Worm (Caenorhabditis elegans) whole organism, L3 larva: ENCODE results near the gene F45E6.1.
A peak's percentile ranks its signal among the peaks of the same experiment; 100 is the strongest.

Experiments used
- R02D3.7 ChIP-seq: fragments of 150-350 bp; optimal IDR thresholded peaks from 2 replicates; lab custom pipeline; 2014; ENCODE audit warnings: missing biosample characterization, missing genetic modification characterization
- ZK546.5 ChIP-seq: sonication (generic microtip); optimal IDR thresholded peaks from 2 replicates; lab custom pipeline; 2017; ENCODE audit warnings: missing biosample characterization, missing genetic modification characterization
- aly-2 ChIP-seq: fragments of 150-350 bp; optimal IDR thresholded peaks from 2 replicates; lab custom pipeline; 2014; ENCODE audit warnings: missing biosample characterization, missing genetic modification characterization
- ama-1 ChIP-seq: fragments of 150-350 bp; optimal IDR thresholded peaks from 2 replicates; lab custom pipeline; 2018
- ceh-28 ChIP-seq: fragments of 150-350 bp; optimal IDR thresholded peaks from 2 replicates; lab custom pipeline; 2014; ENCODE audit warnings: missing biosample characterization, missing genetic modification reagents, missing genetic modification characterization
- ceh-82 ChIP-seq: fragments of 150-350 bp; optimal IDR thresholded peaks from 2 replicates; lab custom pipeline; 2014; ENCODE audit warnings: missing biosample characterization, missing genetic modification characterization
- egl-27 ChIP-seq: sonication (generic microtip); optimal IDR thresholded peaks from 4 replicates; lab custom pipeline; 2017; ENCODE audit warnings: missing biosample characterization, missing genetic modification reagents, missing genetic modification characterization
- egl-5 ChIP-seq: fragments of 150-350 bp; optimal IDR thresholded peaks from 2 replicates; lab custom pipeline; 2017; ENCODE audit warnings: missing biosample characterization, missing genetic modification reagents, missing genetic modification characterization, inconsistent platforms
- elt-1 ChIP-seq: fragments of 150-350 bp; optimal IDR thresholded peaks from 2 replicates; lab custom pipeline; 2014; ENCODE audit warnings: missing biosample characterization, missing genetic modification characterization
- elt-2 ChIP-seq: sonication (generic microtip); optimal IDR thresholded peaks from 2 replicates; lab custom pipeline; 2016; ENCODE audit warnings: missing genetic modification reagents, mild to moderate bottlenecking, missing genetic modification characterization, missing compliant biosample characterization
- elt-3 ChIP-seq, 3 experiments: fragments of 150-350 bp in 1 of 3; sonication (generic microtip) in 2 of 3; optimal IDR thresholded peaks; 2 replicates in 2 of 3; 4 replicates in 1 of 3; lab custom pipeline; 2014 to 2017; ENCODE audit warnings: missing biosample characterization in 3 of 3, missing genetic modification characterization in 3 of 3
- eor-1 ChIP-seq, 2 experiments: fragments of 150-350 bp; optimal IDR thresholded peaks; 2 replicates each; lab custom pipeline; 2014 to 2018; ENCODE audit warnings: missing biosample characterization in 2 of 2, missing genetic modification characterization in 2 of 2
- fkh-10 ChIP-seq: sonication (generic microtip); optimal IDR thresholded peaks from 2 replicates; lab custom pipeline; 2017; ENCODE audit warnings: missing biosample characterization, missing genetic modification reagents, missing genetic modification characterization
- fkh-2 ChIP-seq: fragments of 150-350 bp; optimal IDR thresholded peaks from 2 replicates; lab custom pipeline; 2014; ENCODE audit warnings: missing biosample characterization, missing genetic modification reagents, missing genetic modification characterization
- fos-1 ChIP-seq: fragments of 150-350 bp; optimal IDR thresholded peaks from 2 replicates; lab custom pipeline; 2014; ENCODE audit warnings: missing biosample characterization, missing genetic modification characterization
- hmg-11 ChIP-seq: sonication (generic microtip); optimal IDR thresholded peaks from 2 replicates; lab custom pipeline; 2016; ENCODE audit warnings: missing genetic modification characterization, missing compliant biosample characterization
- jun-1 ChIP-seq: fragments of 150-350 bp; optimal IDR thresholded peaks from 2 replicates; lab custom pipeline; 2014; ENCODE audit warnings: missing biosample characterization, missing genetic modification reagents, missing genetic modification characterization
- lin-15B ChIP-seq: fragments of 150-350 bp; optimal IDR thresholded peaks from 2 replicates; lab custom pipeline; 2014; ENCODE audit warnings: missing biosample characterization, missing genetic modification characterization
- lin-39 ChIP-seq: fragments of 150-350 bp; optimal IDR thresholded peaks from 2 replicates; lab custom pipeline; 2018; ENCODE audit warnings: missing biosample characterization, missing genetic modification reagents, missing genetic modification characterization
- lsy-12 ChIP-seq: sonication (generic microtip); optimal IDR thresholded peaks from 2 replicates; lab custom pipeline; 2016; ENCODE audit warnings: mild to moderate bottlenecking, missing genetic modification characterization, missing compliant biosample characterization
- mdl-1 ChIP-seq: fragments of 150-350 bp; optimal IDR thresholded peaks from 2 replicates; lab custom pipeline; 2014; ENCODE audit warnings: missing biosample characterization, missing genetic modification characterization
- mml-1 ChIP-seq: fragments of 150-350 bp; sonication (generic microtip); optimal IDR thresholded peaks from 3 replicates; lab custom pipeline; 2014; ENCODE audit warnings: missing biosample characterization, missing genetic modification characterization
- nfya-1 ChIP-seq: sonication (generic microtip); optimal IDR thresholded peaks from 2 replicates; lab custom pipeline; 2017; ENCODE audit warnings: missing genetic modification characterization, mild to moderate bottlenecking, missing compliant biosample characterization, antibody characterized with exemption, moderate library complexity; ENCODE audit not compliant: insufficient read depth
- nhr-11 ChIP-seq: fragments of 150-350 bp; optimal IDR thresholded peaks from 2 replicates; lab custom pipeline; 2014; ENCODE audit warnings: missing biosample characterization, missing genetic modification characterization
- nhr-12 ChIP-seq: fragments of 150-350 bp; optimal IDR thresholded peaks from 2 replicates; lab custom pipeline; 2014; ENCODE audit warnings: missing biosample characterization, missing genetic modification characterization
- nhr-23 ChIP-seq: fragments of 150-350 bp; optimal IDR thresholded peaks from 2 replicates; lab custom pipeline; 2014; ENCODE audit warnings: missing biosample characterization, missing genetic modification reagents, missing genetic modification characterization
- nhr-237 ChIP-seq: fragments of 150-350 bp; optimal IDR thresholded peaks from 2 replicates; lab custom pipeline; 2014; ENCODE audit warnings: missing biosample characterization, missing genetic modification characterization
- nhr-25 ChIP-seq: sonication (generic microtip); optimal IDR thresholded peaks from 2 replicates; lab custom pipeline; 2017; ENCODE audit warnings: missing biosample characterization, missing genetic modification characterization
- nhr-28 ChIP-seq: fragments of 150-350 bp; optimal IDR thresholded peaks from 2 replicates; lab custom pipeline; 2014; ENCODE audit warnings: missing biosample characterization, missing genetic modification characterization
- nhr-43 ChIP-seq: sonication (generic microtip); optimal IDR thresholded peaks from 2 replicates; lab custom pipeline; 2016; ENCODE audit warnings: mild to moderate bottlenecking, missing genetic modification characterization, missing compliant biosample characterization; ENCODE audit not compliant: poor library complexity, severe bottlenecking
- nhr-67 ChIP-seq: fragments of 150-350 bp; optimal IDR thresholded peaks from 2 replicates; lab custom pipeline; 2014; ENCODE audit warnings: missing biosample characterization, missing genetic modification characterization
- nhr-76 ChIP-seq: fragments of 150-350 bp; sonication (generic microtip); optimal IDR thresholded peaks from 5 replicates; lab custom pipeline; 2014; ENCODE audit warnings: missing biosample characterization, missing genetic modification characterization
- nhr-77 ChIP-seq: fragments of 150-350 bp; optimal IDR thresholded peaks from 2 replicates; lab custom pipeline; 2014; ENCODE audit warnings: missing biosample characterization, missing genetic modification characterization
- pha-4 ChIP-seq: fragments of 150-350 bp; optimal IDR thresholded peaks from 2 replicates; lab custom pipeline; 2014; ENCODE audit warnings: missing biosample characterization, missing genetic modification reagents, missing genetic modification characterization
- pqm-1 ChIP-seq: fragments of 150-350 bp; optimal IDR thresholded peaks from 2 replicates; lab custom pipeline; 2017; ENCODE audit warnings: missing biosample characterization, missing genetic modification characterization, inconsistent platforms
- sea-2 ChIP-seq: fragments of 150-350 bp; sonication (generic microtip); optimal IDR thresholded peaks from 4 replicates; lab custom pipeline; 2014; ENCODE audit warnings: missing biosample characterization, missing genetic modification reagents, missing genetic modification characterization
- skn-1 ChIP-seq: fragments of 150-350 bp; optimal IDR thresholded peaks from 2 replicates; lab custom pipeline; 2014; ENCODE audit warnings: missing biosample characterization, missing genetic modification characterization
- tbx-2 ChIP-seq: sonication (generic microtip); optimal IDR thresholded peaks from 2 replicates; lab custom pipeline; 2016; ENCODE audit warnings: mild to moderate bottlenecking, missing genetic modification characterization, missing compliant biosample characterization
- unc-39 ChIP-seq: sonication (generic microtip); optimal IDR thresholded peaks from 4 replicates; lab custom pipeline; 2017; ENCODE audit warnings: missing biosample characterization, missing genetic modification characterization
- unc-62 ChIP-seq: fragments of 150-350 bp; sonication (generic microtip); optimal IDR thresholded peaks from 4 replicates; lab custom pipeline; 2014; ENCODE audit warnings: missing biosample characterization, missing genetic modification reagents, missing genetic modification characterization
- zag-1 ChIP-seq: fragments of 150-350 bp; optimal IDR thresholded peaks from 2 replicates; lab custom pipeline; 2014; ENCODE audit warnings: missing biosample characterization, missing genetic modification characterization
- ztf-11 ChIP-seq: fragments of 150-350 bp; optimal IDR thresholded peaks from 2 replicates; lab custom pipeline; 2014; ENCODE audit warnings: missing biosample characterization, missing genetic modification characterization
- ztf-4 ChIP-seq: fragments of 150-350 bp; optimal IDR thresholded peaks from 2 replicates; lab custom pipeline; 2014; ENCODE audit warnings: missing biosample characterization, missing genetic modification characterization

Gene F45E6.1

ce11 chrX:12509334-12509944, 32.2 kb upstream of the F45E6.1 start (continued):
- peak in 1 of 3 experiments; percentile 44 for TF ChIP-seq elt-3 (tag; optimal IDR thresholded peaks at IDR 0.05; lab: Kevin White, UChicago)
- TF ChIP-seq ztf-11 (tag; lab: Kevin White, UChicago), result no peak
- TF ChIP-seq jun-1 (tag; lab: Kevin White, UChicago), result peak; percentile 48
- TF ChIP-seq R02D3.7 (tag; lab: Kevin White, UChicago), result no peak
- TF ChIP-seq nhr-76, result no peak
- no peak for TF ChIP-seq nhr-12 (tag; lab: Kevin White, UChicago)
- TF ChIP-seq hmg-11 (tag; lab: Kevin White, UChicago), result no peak
- TF ChIP-seq elt-2 (tag; lab: Kevin White, UChicago), result peak; percentile 99
- no peak for TF ChIP-seq nhr-77 (tag; lab: Kevin White, UChicago)
- TF ChIP-seq ZK546.5 (tag; lab: Kevin White, UChicago), result no peak
- no peak for TF ChIP-seq ceh-28 (tag; lab: Kevin White, UChicago)
- TF ChIP-seq tbx-2, result no peak
- no peak for TF ChIP-seq unc-39 (tag; lab: Kevin White, UChicago)
- no peak for TF ChIP-seq mml-1 (tag; lab: Kevin White, UChicago)
- no peak for TF ChIP-seq zag-1
- no peak for TF ChIP-seq nhr-28
- TF ChIP-seq ztf-4 (tag; lab: Kevin White, UChicago), result no peak
- TF ChIP-seq egl-27 (tag; lab: Kevin White, UChicago), result no peak
- no peak for TF ChIP-seq mdl-1 (tag; lab: Kevin White, UChicago)
- TF ChIP-seq nhr-237, result no peak
- no peak for TF ChIP-seq unc-62
- TF ChIP-seq lsy-12 (tag; lab: Kevin White, UChicago), result no peak
- peak; percentile 37 for TF ChIP-seq nfya-1 (tag; lab: Kevin White, UChicago)

ce11 chrX:12503288-12503803, 26.1 kb upstream of the F45E6.1 start, which contains the start of gene sdz-19:
Gene sdz-19, minus strand, starts transcription at chrX:12503338.
- TF ChIP-seq lsy-12 (tag; lab: Kevin White, UChicago), result peak; percentile 19
- no peak for TF ChIP-seq nhr-25 (tag; lab: Kevin White, UChicago)

ce11 chrX:12500777-12501176, 23.5 kb upstream of the F45E6.1 start:
- TF ChIP-seq lin-15B (tag; lab: Kevin White, UChicago) (no peak), egl-27 (tag; lab: Kevin White, UChicago) (peak; percentile 45), nfya-1 (tag; lab: Kevin White, UChicago) (no peak), unc-62 (no peak), jun-1 (tag; lab: Kevin White, UChicago) (peak; percentile 94), nhr-23 (peak; percentile 94), fos-1 (peak; percentile 77), elt-3 (tag; optimal IDR thresholded peaks at IDR 0.05; lab: Kevin White, UChicago) (peak in 2 of 3 experiments; percentile 4 to 84), R02D3.7 (tag; lab: Kevin White, UChicago) (peak; percentile 50), elt-1 (peak; percentile 94), egl-5 (tag; lab: Kevin White, UChicago) (no peak), ztf-4 (tag; lab: Kevin White, UChicago) (peak; percentile 3), elt-2 (tag; lab: Kevin White, UChicago) (peak; percentile 99), tbx-2 (peak; percentile 47), mdl-1 (tag; lab: Kevin White, UChicago) (peak; percentile 2), nhr-43 (tag; lab: Kevin White, UChicago) (peak; percentile 96), ceh-28 (tag; lab: Kevin White, UChicago) (peak; percentile 77), lsy-12 (tag; lab: Kevin White, UChicago) (peak; percentile 88), nhr-25 (tag; lab: Kevin White, UChicago) (peak; percentile 88), pha-4 (tag; lab: Kevin White, UChicago) (peak; percentile 69), fkh-2 (tag; lab: Kevin White, UChicago) (no peak), nhr-28 (no peak), pqm-1 (peak; percentile 100)

- no peak for TF ChIP-seq eor-1 (tag; optimal IDR thresholded peaks at IDR 0.05; lab: Kevin White, UChicago)
- no peak for TF ChIP-seq nhr-76
- no peak for TF ChIP-seq nhr-11 (tag; lab: Kevin White, UChicago)
- TF ChIP-seq pqm-1, result no peak
- no peak for TF ChIP-seq ceh-82 (tag; lab: Kevin White, UChicago)
- TF ChIP-seq ama-1, result no peak
- TF ChIP-seq ZK546.5 (tag; lab: Kevin White, UChicago), result no peak
- TF ChIP-seq ztf-4 (tag; lab: Kevin White, UChicago), result no peak
- no peak for TF ChIP-seq lin-39
- no peak for TF ChIP-seq nhr-67 (tag; lab: Kevin White, UChicago)
- no peak for TF ChIP-seq sea-2 (GFP tag; lab: Kevin White, UChicago)
- TF ChIP-seq mdl-1 (tag; lab: Kevin White, UChicago), result no peak
- TF ChIP-seq fkh-10 (GFP tag; lab: Kevin White, UChicago), result no peak
- no peak for TF ChIP-seq aly-2
- no peak for TF ChIP-seq tbx-2
- no peak for TF ChIP-seq nfya-1 (tag; lab: Kevin White, UChicago)
- TF ChIP-seq skn-1 (tag; lab: Kevin White, UChicago), result no peak
- TF ChIP-seq, all 47 proteins: peak for 0
These were observed 15.2 kb upstream of the F45E6.1 start, which contains the start of gene lips-1 for ce11 chrX:12492467-12492866. Gene lips-1, plus strand, starts transcription at chrX:12492767.
